Worm (Caenorhabditis elegans): ENCODE measurements around the gene T05C7.7.
"Not testable (repeated sequence)": the region's sequence is repeated elsewhere in the genome, so short reads cannot be mapped to it uniquely, and the experiment has no call there.

T05C7.7 gene

ce11 chrIV:102848-103247, 41.3 kb downstream of the T05C7.7 start (continued):
- TF ChIP-seq hlh-26 (GFP tag; conservative IDR thresholded peaks at IDR 0.05), result no peak
- no peak for TF ChIP-seq egl-18 (GFP tag; IDR thresholded peaks at IDR 0.05)
- TF ChIP-seq rcor-1 (GFP tag; IDR thresholded peaks at IDR 0.05), result no peak
- TF ChIP-seq hmg-20 (GFP tag; IDR thresholded peaks at IDR 0.05), result no peak
- TF ChIP-seq akir-1 (GFP tag; optimal IDR thresholded peaks at IDR 0.05), result no peak
- no peak for TF ChIP-seq nhr-90 (tag; optimal IDR thresholded peaks at IDR 0.05)
- TF ChIP-seq Y67H2A.10 (GFP tag; conservative IDR thresholded peaks at IDR 0.05), result no peak
- 0 out of 2 replicates have a peak, but pooled peaks have one; percentile 10 for TF ChIP-seq egrh-3 (GFP tag; IDR thresholded peaks at IDR 0.05)
- no peak for TF ChIP-seq lsy-27 (tag; optimal IDR thresholded peaks at IDR 0.05; ENCODE audit: borderline replicate concordance, insufficient read depth)
- no peak for TF ChIP-seq dpl-1 (GFP tag; optimal IDR thresholded peaks at IDR 0.05)
- TF ChIP-seq lin-40 (tag; optimal IDR thresholded peaks at IDR 0.05), result peak; percentile 59
- TF ChIP-seq gei-17 (GFP tag; optimal IDR thresholded peaks at IDR 0.05), result no peak
- TF ChIP-seq cebp-2 (GFP tag; IDR thresholded peaks at IDR 0.05), result no peak
- TF ChIP-seq bed-1 (GFP tag; IDR thresholded peaks at IDR 0.05), result no peak
- no peak for TF ChIP-seq unc-62 (GFP tag; optimal IDR thresholded peaks at IDR 0.05)

- TF ChIP-seq mcd-1 (GFP tag; IDR thresholded peaks at IDR 0.05) (no peak), lag-1 (GFP tag; IDR thresholded peaks at IDR 0.05) (no peak), madf-3 (GFP tag; IDR thresholded peaks at IDR 0.05) (no peak), dpl-1 (GFP tag; optimal IDR thresholded peaks at IDR 0.05) (no peak), ceh-58 (GFP tag; IDR thresholded peaks at IDR 0.05) (no peak), F55B11.4 (tag; optimal IDR thresholded peaks at IDR 0.05; ENCODE audit: borderline replicate concordance, insufficient read depth) (no peak), K11D2.4 (GFP tag; IDR thresholded peaks at IDR 0.05) (no peak)
These were observed 47.8 kb downstream of the T05C7.7 start, which contains the start of gene B0545.4 for ce11 chrIV:109307-109706. Gene B0545.4 (minus strand): TSS chrIV:109407.

- TF ChIP-seq ztf-26 (tag; optimal IDR thresholded peaks at IDR 0.05); attf-3 (GFP tag; conservative IDR thresholded peaks at IDR 0.05); F37B4.10 (GFP tag; IDR thresholded peaks at IDR 0.05): not testable (repeated sequence)
These were observed 49.8 kb downstream of the T05C7.7 start, which contains the start of gene F29C4.4 for ce11 chrIV:111377-111776. Gene F29C4.4 (plus strand): TSS chrIV:111677.
